Worm (Caenorhabditis elegans) whole organism, late embryonic: ENCODE data around the gene C30E1.4.

Experiments used
- C08G9.2 ChIP-seq: sonication (generic microtip); optimal IDR thresholded peaks from 2 replicates; lab custom pipeline; 2016; ENCODE audit warnings: mild to moderate bottlenecking, missing genetic modification characterization, moderate library complexity, missing compliant biosample characterization
- C38D4.7 ChIP-seq: fragments of 200-800 bp; sonication (Bioruptor generic); optimal IDR thresholded peaks from 2 replicates; lab custom pipeline; 2018; ENCODE audit warnings: mild to moderate bottlenecking, missing genetic modification characterization, moderate library complexity, missing compliant biosample characterization
- K09A11.1 ChIP-seq: sonication (generic microtip); optimal IDR thresholded peaks from 2 replicates; lab custom pipeline; 2017; ENCODE audit warnings: antibody characterized with exemption, mild to moderate bottlenecking, missing genetic modification characterization, missing compliant biosample characterization; ENCODE audit not compliant: insufficient read depth
- Y22D7AL.16 ChIP-seq: sonication (generic microtip); optimal IDR thresholded peaks from 2 replicates; lab custom pipeline; 2016; ENCODE audit warnings: missing genetic modification characterization, missing compliant biosample characterization
- ama-1 ChIP-seq: fragments of 150-350 bp; optimal IDR thresholded peaks from 2 replicates; lab custom pipeline; 2014
- ceh-14 ChIP-seq: sonication (generic microtip); optimal IDR thresholded peaks from 2 replicates; lab custom pipeline; 2016; ENCODE audit warnings: missing genotype, missing genetic modification characterization, missing compliant biosample characterization
- ceh-18 ChIP-seq: sonication (generic microtip); optimal IDR thresholded peaks from 2 replicates; lab custom pipeline; 2016; ENCODE audit warnings: missing genetic modification characterization, missing compliant biosample characterization
- ceh-19 ChIP-seq: fragments of 200-800 bp; sonication (Bioruptor generic); optimal IDR thresholded peaks from 2 replicates; lab custom pipeline; 2018; ENCODE audit warnings: mild to moderate bottlenecking, missing genetic modification characterization, missing compliant biosample characterization
- ceh-2 ChIP-seq: sonication (generic microtip); optimal IDR thresholded peaks from 2 replicates; lab custom pipeline; 2016; ENCODE audit warnings: missing genotype, missing genetic modification characterization, missing compliant biosample characterization
- ceh-22 ChIP-seq: sonication (generic microtip); optimal IDR thresholded peaks from 2 replicates; lab custom pipeline; 2017; ENCODE audit warnings: missing biosample characterization, missing genetic modification characterization
- ceh-30 ChIP-seq: fragments of 150-350 bp; optimal IDR thresholded peaks from 2 replicates; lab custom pipeline; 2014; ENCODE audit warnings: missing biosample characterization, missing genetic modification characterization
- ceh-31 ChIP-seq: sonication (generic microtip); optimal IDR thresholded peaks from 2 replicates; lab custom pipeline; 2016; ENCODE audit warnings: missing genetic modification characterization, missing compliant biosample characterization
- ceh-34 ChIP-seq: sonication (generic microtip); optimal IDR thresholded peaks from 2 replicates; lab custom pipeline; 2016; ENCODE audit warnings: mild to moderate bottlenecking, missing genetic modification characterization, missing compliant biosample characterization
- ceh-45 ChIP-seq: fragments of 200-800 bp; sonication (Bioruptor generic); IDR thresholded peaks from 2 replicates; pipeline ENCODE4 v1.3.6; 2022; ENCODE audit warnings: missing genetic modification reagents, missing genetic modification characterization, missing compliant biosample characterization
- ceh-9 ChIP-seq: sonication (generic microtip); optimal IDR thresholded peaks from 2 replicates; lab custom pipeline; 2016; ENCODE audit warnings: mild to moderate bottlenecking, missing genetic modification characterization, inconsistent platforms, missing compliant biosample characterization
- dmd-4 ChIP-seq: sonication (generic microtip); optimal IDR thresholded peaks from 2 replicates; lab custom pipeline; 2016; ENCODE audit warnings: borderline replicate concordance, missing genetic modification characterization, missing compliant biosample characterization
- dve-1 ChIP-seq: sonication (generic microtip); optimal IDR thresholded peaks from 2 replicates; lab custom pipeline; 2017; ENCODE audit warnings: antibody characterized with exemption, mild to moderate bottlenecking, missing genetic modification characterization, missing compliant biosample characterization
- elt-2 ChIP-seq: sonication (generic microtip); optimal IDR thresholded peaks from 2 replicates; lab custom pipeline; 2016; ENCODE audit warnings: missing genetic modification reagents, missing genetic modification characterization, missing compliant biosample characterization
- elt-4 ChIP-seq: sonication (generic microtip); optimal IDR thresholded peaks from 2 replicates; lab custom pipeline; 2016; ENCODE audit warnings: missing genetic modification characterization, missing compliant biosample characterization
- ets-4 ChIP-seq: sonication (generic microtip); optimal IDR thresholded peaks from 2 replicates; lab custom pipeline; 2016; ENCODE audit warnings: missing genetic modification characterization, missing compliant biosample characterization
- eyg-1 ChIP-seq: sonication (generic microtip); optimal IDR thresholded peaks from 2 replicates; lab custom pipeline; 2016; ENCODE audit warnings: missing genotype, missing genetic modification characterization, missing compliant biosample characterization
- fax-1 ChIP-seq: sonication (generic microtip); optimal IDR thresholded peaks from 2 replicates; lab custom pipeline; 2016; ENCODE audit warnings: missing genotype, missing genetic modification characterization, missing compliant biosample characterization
- gmeb-2 ChIP-seq: sonication (generic microtip); optimal IDR thresholded peaks from 2 replicates; lab custom pipeline; 2016; ENCODE audit warnings: missing genetic modification characterization, inconsistent platforms, missing compliant biosample characterization
- hlh-30 ChIP-seq: sonication (generic microtip); optimal IDR thresholded peaks from 2 replicates; lab custom pipeline; 2017; ENCODE audit warnings: antibody characterized with exemption, missing genetic modification characterization, missing compliant biosample characterization; ENCODE audit not compliant: insufficient read depth
- hlh-6 ChIP-seq: sonication (generic microtip); optimal IDR thresholded peaks from 2 replicates; lab custom pipeline; 2016; ENCODE audit warnings: missing genotype, missing genetic modification characterization, missing compliant biosample characterization
- lim-6 ChIP-seq: sonication (generic microtip); optimal IDR thresholded peaks from 2 replicates; lab custom pipeline; 2016; ENCODE audit warnings: missing genetic modification characterization, missing compliant biosample characterization
- lin-11 ChIP-seq: fragments of 200-800 bp; sonication (Bioruptor generic); optimal IDR thresholded peaks from 2 replicates; lab custom pipeline; 2018; ENCODE audit warnings: mild to moderate bottlenecking, missing genetic modification characterization, missing compliant biosample characterization
- mec-3 ChIP-seq: sonication (generic microtip); optimal IDR thresholded peaks from 2 replicates; lab custom pipeline; 2016; ENCODE audit warnings: borderline replicate concordance, missing genetic modification characterization, missing compliant biosample characterization
- nhr-11 ChIP-seq: fragments of 150-350 bp; optimal IDR thresholded peaks from 2 replicates; lab custom pipeline; 2014; ENCODE audit warnings: missing biosample characterization, missing genetic modification characterization
- nhr-232 ChIP-seq: sonication (generic microtip); optimal IDR thresholded peaks from 2 replicates; lab custom pipeline; 2016; ENCODE audit warnings: missing genetic modification characterization, missing compliant biosample characterization
- npax-4 ChIP-seq: sonication (generic microtip); optimal IDR thresholded peaks from 2 replicates; lab custom pipeline; 2016; ENCODE audit warnings: missing genetic modification characterization, missing compliant biosample characterization
- pat-9 ChIP-seq: fragments of 200-800 bp; sonication (Bioruptor generic); optimal IDR thresholded peaks from 2 replicates; lab custom pipeline; 2018; ENCODE audit warnings: mild to moderate bottlenecking, missing genetic modification characterization, moderate library complexity, missing compliant biosample characterization
- ref-2 ChIP-seq: sonication (generic microtip); optimal IDR thresholded peaks from 2 replicates; lab custom pipeline; 2016; ENCODE audit warnings: missing genetic modification characterization, missing compliant biosample characterization
- rnt-1 ChIP-seq: sonication (generic microtip); optimal IDR thresholded peaks from 2 replicates; lab custom pipeline; 2016; ENCODE audit warnings: missing genetic modification characterization, missing compliant biosample characterization
- sdc-2 ChIP-seq: sonication (generic microtip); optimal IDR thresholded peaks from 2 replicates; lab custom pipeline; 2016; ENCODE audit warnings: missing genotype, missing genetic modification characterization, missing compliant biosample characterization
- sox-2 ChIP-seq: fragments of 200-800 bp; sonication (Bioruptor generic); IDR thresholded peaks from 2 replicates; pipeline ENCODE4 v1.3.6; 2022; ENCODE audit warnings: missing genetic modification reagents, missing genetic modification characterization, missing compliant biosample characterization
- sox-4 ChIP-seq: sonication (generic microtip); optimal IDR thresholded peaks from 2 replicates; lab custom pipeline; 2017; ENCODE audit warnings: mild to moderate bottlenecking, missing genetic modification characterization, inconsistent platforms, missing compliant biosample characterization
- tbx-2 ChIP-seq: sonication (generic microtip); optimal IDR thresholded peaks from 2 replicates; lab custom pipeline; 2016; ENCODE audit warnings: missing genetic modification characterization, missing compliant biosample characterization
- tbx-7 ChIP-seq: sonication (generic microtip); optimal IDR thresholded peaks from 2 replicates; lab custom pipeline; 2016; ENCODE audit warnings: missing genotype, missing genetic modification characterization, missing compliant biosample characterization
- unc-42 ChIP-seq: sonication (generic microtip); optimal IDR thresholded peaks from 2 replicates; lab custom pipeline; 2016; ENCODE audit warnings: missing genotype, missing genetic modification characterization, missing compliant biosample characterization
- unc-86 ChIP-seq: sonication (generic microtip); optimal IDR thresholded peaks from 2 replicates; lab custom pipeline; 2016; ENCODE audit warnings: missing genetic modification characterization, missing compliant biosample characterization

The C30E1.4 gene

ce11 chrX:16943934-16944914 is 20.5 kb downstream of the C30E1.4 start (continued):
- TF ChIP-seq sox-4 (peak; percentile 66), ama-1 (lab: Kevin White, UChicago) (peak; percentile 93), elt-2 (tag; lab: Kevin White, UChicago) (no peak), ref-2 (tag; lab: Kevin White, UChicago) (no peak), tbx-7 (tag; lab: Kevin White, UChicago) (no peak)

- TF ChIP-seq ceh-19 (GFP tag; lab: Kevin White, UChicago) (no peak), tbx-7 (tag; lab: Kevin White, UChicago) (no peak)
Observed at ce11 chrX:16952859-16953258, 29.1 kb downstream of the C30E1.4 start, which contains the start of gene F52G3.8. TSS of gene F52G3.8 (minus strand) at chrX:16952959.

ce11 chrX:16958015-16958414 is 34.3 kb downstream of the C30E1.4 start:
- TF ChIP-seq ceh-19 (GFP tag; lab: Kevin White, UChicago) (no peak), fax-1 (tag; lab: Kevin White, UChicago) (no peak), lin-11 (tag; lab: Kevin White, UChicago) (no peak)

ce11 chrX:16960346-16960745 is 36.6 kb downstream of the C30E1.4 start:
- peak; percentile 65 for TF ChIP-seq unc-42
- TF ChIP-seq hlh-6 (tag; lab: Kevin White, UChicago), result no peak

ce11 chrX:16961387-16961786 is 37.7 kb downstream of the C30E1.4 start:
- no peak for TF ChIP-seq C38D4.7 (GFP tag; lab: Kevin White, UChicago)
- TF ChIP-seq dve-1 (tag; lab: Kevin White, UChicago), result peak; percentile 59
- no peak for TF ChIP-seq lin-11 (tag; lab: Kevin White, UChicago)
- TF ChIP-seq unc-86, result no peak
- peak; percentile 90 for TF ChIP-seq tbx-2
- peak; percentile 86 for TF ChIP-seq ceh-18 (tag; lab: Kevin White, UChicago)
- peak; percentile 87 for TF ChIP-seq hlh-30 (tag; lab: Kevin White, UChicago)
- no peak for TF ChIP-seq ets-4 (tag; lab: Kevin White, UChicago)
- peak; percentile 83 for TF ChIP-seq ceh-19 (GFP tag; lab: Kevin White, UChicago)
- TF ChIP-seq ceh-22 (tag; lab: Kevin White, UChicago), result peak; percentile 66
- peak; percentile 85 for TF ChIP-seq sdc-2 (tag; lab: Kevin White, UChicago)
- peak; percentile 49 for TF ChIP-seq elt-2 (tag; lab: Kevin White, UChicago)
- TF ChIP-seq fax-1 (tag; lab: Kevin White, UChicago), result no peak
- TF ChIP-seq ref-2 (tag; lab: Kevin White, UChicago), result peak; percentile 94
- TF ChIP-seq C08G9.2 (tag; lab: Kevin White, UChicago), result peak; percentile 35
- TF ChIP-seq npax-4 (tag; lab: Kevin White, UChicago), result no peak
- no peak for TF ChIP-seq lim-6 (tag; lab: Kevin White, UChicago)
- no peak for TF ChIP-seq mec-3 (tag; lab: Kevin White, UChicago)
- TF ChIP-seq rnt-1, result peak; percentile 82
- TF ChIP-seq gmeb-2 (tag; lab: Kevin White, UChicago), result peak; percentile 17
- peak; percentile 32 for TF ChIP-seq ceh-2 (tag; lab: Kevin White, UChicago)
- TF ChIP-seq unc-42, result peak; percentile 67
- TF ChIP-seq ceh-9, result no peak
- TF ChIP-seq sox-4, result peak; percentile 5
- TF ChIP-seq ceh-45 (GFP tag; lab: Robert Waterston, UW), result no peak
- TF ChIP-seq pat-9 (tag; lab: Kevin White, UChicago), result no peak
- no peak for TF ChIP-seq nhr-232 (tag; lab: Kevin White, UChicago)
- peak; percentile 41 for TF ChIP-seq eyg-1 (tag; lab: Kevin White, UChicago)
- TF ChIP-seq Y22D7AL.16 (tag; lab: Kevin White, UChicago), result no peak
- no peak for TF ChIP-seq ama-1 (lab: Kevin White, UChicago)
- TF ChIP-seq ceh-14, result peak; percentile 28
- TF ChIP-seq ceh-30 (tag; lab: Kevin White, UChicago), result no peak
- TF ChIP-seq dmd-4, result no peak
- TF ChIP-seq ceh-34 (tag; lab: Kevin White, UChicago), result peak; percentile 87
- TF ChIP-seq sox-2 (GFP tag; lab: Robert Waterston, UW), result 0 out of 2 replicates have a peak, but pooled peaks have one; percentile 5
- no peak for TF ChIP-seq elt-4
- TF ChIP-seq ceh-31, result peak; percentile 88
- TF ChIP-seq nhr-11 (tag; lab: Kevin White, UChicago), result no peak
- no peak for TF ChIP-seq K09A11.1
